Worm (Caenorhabditis elegans) whole organism, midembryonic: Measurements from ENCODE around the gene F44G4.1.

Source experiments
- T22C8.4 ChIP-seq: fragments of 200-800 bp; sonication (Bioruptor generic); IDR thresholded peaks from 2 replicates; pipeline ENCODE4 v1.3.6; 2022; ENCODE audit warnings: missing genetic modification characterization, missing compliant biosample characterization
- flt-1 ChIP-seq: fragments of 200-800 bp; sonication (Bioruptor generic); IDR thresholded peaks from 2 replicates; pipeline ENCODE4 v1.3.6; 2022; ENCODE audit warnings: missing genetic modification characterization, missing compliant biosample characterization

DNA sequence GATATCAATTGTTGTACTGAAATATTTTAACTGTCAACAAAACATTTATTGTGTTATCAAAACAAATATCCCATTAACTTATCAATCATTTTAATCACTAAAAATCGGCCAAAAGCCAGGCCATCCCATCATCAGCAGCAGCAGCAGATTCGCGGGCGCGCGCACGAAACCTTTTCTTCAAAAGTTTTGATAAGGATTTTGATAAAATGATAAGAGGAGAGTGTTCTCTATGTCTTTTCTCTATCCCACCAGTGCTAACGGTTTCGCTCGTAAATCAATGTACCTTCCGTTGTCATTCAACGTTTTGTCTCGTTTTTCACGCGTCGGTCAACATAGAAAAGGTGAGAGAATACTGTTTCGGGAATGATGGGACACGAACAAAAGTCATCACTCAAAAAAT lies 33.7 kb downstream of the F44G4.1 start:
- TF ChIP-seq T22C8.4 = no peak
- no peak for TF ChIP-seq flt-1 (GFP tag; lab: Robert Waterston, UW)
